Fruit fly (Drosophila melanogaster): ENCODE measurements around the gene Raf.

The Raf gene

DNA sequence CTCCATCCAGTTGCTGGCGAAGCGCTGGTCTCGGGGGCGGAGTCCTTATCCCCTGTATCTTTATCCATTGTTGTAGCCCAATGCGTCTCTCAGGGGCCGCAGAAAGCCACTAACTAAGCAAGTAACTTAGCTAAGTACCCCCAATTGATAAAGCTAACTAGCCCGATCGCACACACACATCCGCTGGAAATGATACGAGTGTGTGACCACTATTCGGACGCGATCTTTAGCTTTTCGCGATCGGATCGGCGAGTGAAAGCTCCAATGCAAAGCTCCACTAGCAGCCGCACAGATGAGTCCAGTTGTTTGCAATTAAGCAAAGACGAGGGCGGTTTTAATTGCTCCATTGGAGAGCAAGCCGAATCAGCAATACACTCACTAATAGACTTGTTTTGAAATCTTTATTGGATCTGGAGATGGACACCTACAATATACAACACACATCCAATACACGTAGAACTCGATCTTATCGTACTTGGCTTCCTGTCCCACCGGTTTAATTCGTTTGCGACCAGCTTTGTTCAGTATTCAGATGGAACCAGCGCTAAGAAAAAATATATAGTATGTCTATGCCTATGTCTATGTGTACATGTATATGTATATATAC, 41.1 kb upstream of the Raf start, which contains the start of gene CG3091 (continued):
- TF ChIP-seq CG14441 (GFP tag; IDR thresholded peaks at IDR 0.05): no peak
- no peak for TF ChIP-seq ase (GFP tag; IDR thresholded peaks at IDR 0.05)
- TF ChIP-seq Optix (GFP tag; IDR thresholded peaks at IDR 0.05): no peak
- TF ChIP-seq CG1602 (GFP tag; optimal IDR thresholded peaks at IDR 0.05): no peak
- TF ChIP-seq cwo (GFP tag; optimal IDR thresholded peaks at IDR 0.05): no peak
- TF ChIP-seq prd (optimal IDR thresholded peaks at IDR 0.05): no peak
- TF ChIP-seq prd (GFP tag; IDR thresholded peaks at IDR 0.05): no peak
- TF ChIP-seq dan (GFP tag; IDR thresholded peaks at IDR 0.05): no peak
- TF ChIP-seq CG8944 (GFP tag; optimal IDR thresholded peaks at IDR 0.05): no peak
- no peak for TF ChIP-seq CG3163 (GFP tag; optimal IDR thresholded peaks at IDR 0.05)
- no peak for TF ChIP-seq CG6683 (GFP tag; optimal IDR thresholded peaks at IDR 0.05)
- TF ChIP-seq pzg (GFP tag; optimal IDR thresholded peaks at IDR 0.05): no peak
- TF ChIP-seq CG31388 (GFP tag; optimal IDR thresholded peaks at IDR 0.05): no peak
- TF ChIP-seq tio (GFP tag; optimal IDR thresholded peaks at IDR 0.05): no peak
- TF ChIP-seq dm (GFP tag; optimal IDR thresholded peaks at IDR 0.05): no peak
- no peak for TF ChIP-seq Ptx1 (GFP tag; IDR thresholded peaks at IDR 0.05)
- no peak for TF ChIP-seq vnd (GFP tag; IDR thresholded peaks at IDR 0.05; ENCODE audit: partially characterized antibody)
- TF ChIP-seq Vsx1 (GFP tag; optimal IDR thresholded peaks at IDR 0.05): no peak
- peak in 1 of 2 experiments; percentile 23 for TF ChIP-seq dpn (GFP tag; optimal IDR thresholded peaks at IDR 0.05)
- TF ChIP-seq corto (GFP tag; optimal IDR thresholded peaks at IDR 0.05): no peak
- TF ChIP-seq run (tag; optimal IDR thresholded peaks at IDR 0.05): no peak
- TF ChIP-seq h (optimal IDR thresholded peaks at IDR 0.05): no peak
- TF ChIP-seq CG8281 (tag; optimal IDR thresholded peaks at IDR 0.05): no peak
- TF ChIP-seq so (GFP tag; IDR thresholded peaks at IDR 0.05): no peak
- TF ChIP-seq fd96Cb (tag; optimal IDR thresholded peaks at IDR 0.05): no peak
- TF ChIP-seq rib (GFP tag; IDR thresholded peaks at IDR 0.05): no peak
- no peak for TF ChIP-seq seq (GFP tag; IDR thresholded peaks at IDR 0.05)
- TF ChIP-seq gro (GFP tag; optimal IDR thresholded peaks at IDR 0.05): peak; percentile 19
- no peak for TF ChIP-seq Myb (GFP tag; optimal IDR thresholded peaks at IDR 0.05)
- TF ChIP-seq disco-r (GFP tag; optimal IDR thresholded peaks at IDR 0.05): no peak
- no peak for TF ChIP-seq CG4730 (GFP tag; IDR thresholded peaks at IDR 0.05)
- no peak for TF ChIP-seq CG31365 (tag; optimal IDR thresholded peaks at IDR 0.05)
- TF ChIP-seq CG2129 (GFP tag; IDR thresholded peaks at IDR 0.05; ENCODE audit: partially characterized antibody): no peak
- no peak for TF ChIP-seq dmrt11E (tag; optimal IDR thresholded peaks at IDR 0.05)
- TF ChIP-seq pnt (GFP tag; optimal IDR thresholded peaks at IDR 0.05): no peak
- TF ChIP-seq CG9817 (tag; optimal IDR thresholded peaks at IDR 0.05): no peak
- no peak for TF ChIP-seq sim (GFP tag; IDR thresholded peaks at IDR 0.05)
- TF ChIP-seq Rfx (GFP tag; IDR thresholded peaks at IDR 0.05): peak; percentile 54
- TF ChIP-seq B-H2 (GFP tag; optimal IDR thresholded peaks at IDR 0.05): no peak
- TF ChIP-seq slbo (GFP tag; IDR thresholded peaks at IDR 0.05): peak; percentile 26; the same call in 1 of the 2 replicates
- TF ChIP-seq odd (GFP tag; optimal IDR thresholded peaks at IDR 0.05): no peak
- no peak for TF ChIP-seq chn (GFP tag; optimal IDR thresholded peaks at IDR 0.05)
- no peak for TF ChIP-seq jumu (GFP tag; optimal IDR thresholded peaks at IDR 0.05)
- TF ChIP-seq ttk (GFP tag; IDR thresholded peaks at IDR 0.05): no peak
- no peak for TF ChIP-seq lilli (GFP tag; optimal IDR thresholded peaks at IDR 0.05)
- 0 out of 3 replicates have a peak, but pooled peaks have one; percentile 39 for TF ChIP-seq z (GFP tag; IDR thresholded peaks at IDR 0.05)
- TF ChIP-seq yki (optimal IDR thresholded peaks at IDR 0.05): no peak
- TF ChIP-seq Hr3 (GFP tag; optimal IDR thresholded peaks at IDR 0.05): no peak
- no peak for TF ChIP-seq CkIIα-i1 (GFP tag; IDR thresholded peaks at IDR 0.05)
- no peak for TF ChIP-seq fd64A (GFP tag; optimal IDR thresholded peaks at IDR 0.05)
- TF ChIP-seq CTCF (GFP tag; optimal IDR thresholded peaks at IDR 0.05): no peak
- TF ChIP-seq CG17802 (tag; optimal IDR thresholded peaks at IDR 0.05): no peak
- TF ChIP-seq CG42726 (GFP tag; IDR thresholded peaks at IDR 0.05; ENCODE audit: partially characterized antibody): no peak
